Worm (Caenorhabditis elegans): ENCODE measurements around the gene K06A1.2.

DNA sequence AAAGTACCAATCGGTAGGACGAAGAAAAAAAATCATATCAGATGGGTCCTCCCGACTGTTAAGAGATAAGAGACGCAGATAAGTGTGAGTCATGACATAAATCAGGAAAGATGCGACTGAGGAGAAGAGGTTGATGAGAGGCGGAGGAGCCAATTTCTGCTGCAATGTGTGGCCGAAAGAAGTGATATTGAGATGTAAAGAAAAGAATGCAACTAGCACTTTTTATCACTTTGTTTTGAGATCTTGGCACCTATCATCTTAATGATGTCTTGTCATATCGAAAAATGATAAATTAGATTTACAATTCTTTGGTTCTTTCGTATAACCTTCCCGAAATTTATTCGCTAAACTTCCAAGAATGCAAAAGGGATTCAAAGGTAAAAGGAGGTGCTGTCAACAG lies 38.3 kb downstream of the K06A1.2 start, which contains the start of gene del-10:
- no peak for TF ChIP-seq him-1 (tag; optimal IDR thresholded peaks at IDR 0.05)
- TF ChIP-seq dao-5 (tag; optimal IDR thresholded peaks at IDR 0.05), result no peak
- TF ChIP-seq W03F9.2 (tag; optimal IDR thresholded peaks at IDR 0.05), result no peak

Data from whole organism, L4/young adult.